Worm (Caenorhabditis elegans): ENCODE results near the gene ZK354.9.

DNA sequence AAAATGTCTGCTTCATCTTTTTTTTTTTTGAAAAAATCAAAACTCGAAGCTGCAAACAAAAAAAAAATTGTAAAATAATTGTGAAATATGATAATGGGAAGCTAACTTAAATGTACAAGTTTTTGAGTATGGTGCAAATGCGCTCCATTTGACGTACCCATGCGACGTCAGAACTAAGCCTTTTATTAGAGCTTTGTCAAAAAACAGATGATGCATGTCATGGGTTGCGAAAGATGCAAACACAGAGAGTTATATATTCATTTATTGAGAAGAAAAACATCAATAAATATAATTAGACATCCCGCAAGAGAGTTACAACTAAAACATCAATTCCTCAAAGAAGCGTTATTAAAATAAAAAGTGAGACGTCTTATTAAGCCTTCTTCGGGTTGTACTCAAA, 13.5 kb downstream of the ZK354.9 start:
- TF ChIP-seq flt-1 (GFP tag; IDR thresholded peaks at IDR 0.05), result no peak
- TF ChIP-seq scrt-1 (GFP tag; IDR thresholded peaks at IDR 0.05), result no peak
- TF ChIP-seq ceh-36 (tag; optimal IDR thresholded peaks at IDR 0.05), result no peak
- TF ChIP-seq ama-1 (optimal IDR thresholded peaks at IDR 0.05), result no peak
- no peak for TF ChIP-seq pes-1 (GFP tag; IDR thresholded peaks at IDR 0.05)
- no peak for TF ChIP-seq tbx-11 (GFP tag; IDR thresholded peaks at IDR 0.05)
- no peak for TF ChIP-seq sea-1 (GFP tag; conservative IDR thresholded peaks at IDR 0.05)
- TF ChIP-seq hmbx-1 (tag; optimal IDR thresholded peaks at IDR 0.05), result no peak
- TF ChIP-seq F13C5.2 (tag; optimal IDR thresholded peaks at IDR 0.05), result no peak
- TF ChIP-seq B0310.2 (tag; optimal IDR thresholded peaks at IDR 0.05), result no peak

All from whole organism, early embryonic.